Fruit fly (Drosophila melanogaster) whole organism, embryonic: Measurements from ENCODE around the gene rtv.

Source experiments
- Atf-2 ChIP-seq: fragments of 200-800 bp; sonication (Bioruptor generic); optimal IDR thresholded peaks from 2 replicates; lab custom pipeline; 2016; ENCODE audit warnings: missing biosample characterization, missing genetic modification characterization
- Atf6 ChIP-seq: fragments of 200-800 bp; sonication (Bioruptor generic); IDR thresholded peaks from 2 replicates; pipeline ENCODE4 v1.3.6; 2022; ENCODE audit warnings: missing biosample characterization, missing genetic modification characterization
- CG11247 ChIP-seq: fragments of 200-800 bp; sonication (Bioruptor generic); IDR thresholded peaks from 2 replicates; pipeline ENCODE4 v1.3.6; 2022; ENCODE audit warnings: missing biosample characterization, missing genetic modification characterization
- CG11504 ChIP-seq: fragments of 200-800 bp; sonication (Bioruptor generic); optimal IDR thresholded peaks from 3 replicates; lab custom pipeline; 2019; ENCODE audit warnings: missing biosample characterization, mild to moderate bottlenecking, missing genetic modification characterization, moderate library complexity
- CG11695 ChIP-seq: fragments of 200-800 bp; sonication (Bioruptor generic); IDR thresholded peaks from 3 replicates; pipeline ENCODE4 v1.3.6; 2022; ENCODE audit warnings: missing biosample characterization, missing genetic modification characterization
- CG12104 ChIP-seq: fragments of 200-800 bp; sonication (Bioruptor generic); optimal IDR thresholded peaks from 3 replicates; lab custom pipeline; 2016; ENCODE audit warnings: missing biosample characterization, missing genetic modification characterization
- CG14050 ChIP-seq: fragments of 200-800 bp; sonication (Bioruptor generic); IDR thresholded peaks from 3 replicates; pipeline ENCODE4 v1.3.6; 2022; ENCODE audit warnings: missing biosample characterization, missing genetic modification characterization
- CG14441 ChIP-seq: fragments of 200-800 bp; sonication (Bioruptor generic); IDR thresholded peaks from 2 replicates; pipeline ENCODE4 v1.3.6; 2022; ENCODE audit warnings: missing biosample characterization, missing genetic modification characterization
- CG14860 ChIP-seq: fragments of 200-800 bp; sonication (Bioruptor generic); IDR thresholded peaks from 3 replicates; pipeline ENCODE4 v1.3.6; 2022; ENCODE audit warnings: missing biosample characterization, missing genetic modification characterization; ENCODE audit not compliant: partially characterized antibody
- CG15269 ChIP-seq: fragments of 200-800 bp; sonication (Bioruptor generic); optimal IDR thresholded peaks from 2 replicates; lab custom pipeline; 2018; ENCODE audit warnings: missing biosample characterization, mild to moderate bottlenecking, missing genetic modification characterization, moderate library complexity
- CG17328 ChIP-seq: fragments of 200-800 bp; sonication (Bioruptor generic); IDR thresholded peaks from 2 replicates; pipeline ENCODE4 v1.3.6; 2022; ENCODE audit warnings: missing biosample characterization, missing genetic modification characterization
- CG17359 ChIP-seq: fragments of 200-800 bp; sonication (Bioruptor generic); optimal IDR thresholded peaks from 3 replicates; lab custom pipeline; 2018; ENCODE audit warnings: missing biosample characterization, mild to moderate bottlenecking, missing genetic modification characterization, moderate library complexity
- CG17361 ChIP-seq: fragments of 200-800 bp; sonication (Bioruptor generic); IDR thresholded peaks from 3 replicates; pipeline ENCODE4 v1.3.6; 2022; ENCODE audit warnings: missing biosample characterization, missing genetic modification characterization
- CG17568 ChIP-seq: fragments of 200-800 bp; sonication (Bioruptor generic); optimal IDR thresholded peaks from 2 replicates; lab custom pipeline; 2018; ENCODE audit warnings: missing biosample characterization, mild to moderate bottlenecking, missing genetic modification characterization, moderate library complexity
- CG1832 ChIP-seq: fragments of 200-800 bp; sonication (Bioruptor generic); optimal IDR thresholded peaks from 2 replicates; lab custom pipeline; 2017; ENCODE audit warnings: missing biosample characterization, mild to moderate bottlenecking, missing genetic modification characterization, inconsistent platforms
- CG18619 ChIP-seq: fragments of 200-800 bp; sonication (Bioruptor generic); optimal IDR thresholded peaks from 3 replicates; lab custom pipeline; 2017; ENCODE audit warnings: missing biosample characterization, mild to moderate bottlenecking, missing genetic modification characterization
- CG2202 ChIP-seq: fragments of 200-800 bp; sonication (Bioruptor generic); optimal IDR thresholded peaks from 2 replicates; lab custom pipeline; 2018; ENCODE audit warnings: missing biosample characterization, mild to moderate bottlenecking, missing genetic modification characterization
- CG31224 ChIP-seq: fragments of 200-800 bp; sonication (Bioruptor generic); IDR thresholded peaks from 2 replicates; pipeline ENCODE4 v1.3.6; 2022; ENCODE audit warnings: missing biosample characterization, missing genetic modification characterization
- CG32532 ChIP-seq: fragments of 200-800 bp; sonication (Bioruptor generic); IDR thresholded peaks from 2 replicates; pipeline ENCODE4 v1.3.6; 2022; ENCODE audit warnings: missing biosample characterization, missing genetic modification characterization
- CG5245 ChIP-seq: fragments of 200-800 bp; sonication (Bioruptor generic); optimal IDR thresholded peaks from 3 replicates; lab custom pipeline; 2016; ENCODE audit warnings: missing biosample characterization, missing genetic modification characterization
- CG6272 ChIP-seq: fragments of 200-800 bp; sonication (Bioruptor generic); IDR thresholded peaks from 2 replicates; pipeline ENCODE4 v1.3.6; 2022; ENCODE audit warnings: missing biosample characterization, missing genetic modification characterization
- CG6689 ChIP-seq: fragments of 200-800 bp; sonication (Bioruptor generic); IDR thresholded peaks from 2 replicates; pipeline ENCODE4 v1.3.6; 2022; ENCODE audit warnings: missing biosample characterization, missing genetic modification characterization
- CG6791 ChIP-seq: fragments of 200-800 bp; sonication (Bioruptor generic); IDR thresholded peaks from 3 replicates; pipeline ENCODE4 v1.3.6; 2022; ENCODE audit warnings: missing biosample characterization, missing genetic modification characterization; ENCODE audit not compliant: partially characterized antibody
- CG9817 ChIP-seq: fragments of 200-800 bp; sonication (Bioruptor generic); optimal IDR thresholded peaks from 2 replicates; lab custom pipeline; 2018; ENCODE audit warnings: missing biosample characterization, mild to moderate bottlenecking, missing genetic modification characterization, moderate library complexity
- CG9932 ChIP-seq: fragments of 200-800 bp; sonication (Bioruptor generic); IDR thresholded peaks from 2 replicates; pipeline ENCODE4 v1.3.6; 2022; ENCODE audit warnings: missing biosample characterization, missing genetic modification characterization
- HLH54F ChIP-seq: fragments of 200-800 bp; sonication (Bioruptor generic); optimal IDR thresholded peaks from 3 replicates; lab custom pipeline; 2016; ENCODE audit warnings: missing biosample characterization, missing genetic modification characterization
- NK7.1 ChIP-seq: fragments of 200-800 bp; sonication (Bioruptor generic); optimal IDR thresholded peaks from 3 replicates; lab custom pipeline; 2016; ENCODE audit warnings: missing biosample characterization, missing genetic modification characterization
- Poxn ChIP-seq: fragments of 200-800 bp; sonication (Bioruptor generic); IDR thresholded peaks from 2 replicates; pipeline ENCODE4 v1.3.6; 2022; ENCODE audit warnings: missing biosample characterization, missing genetic modification characterization
- Ptx1 ChIP-seq: fragments of 200-800 bp; sonication (Bioruptor generic); IDR thresholded peaks from 2 replicates; pipeline ENCODE4 v1.3.6; 2022; ENCODE audit warnings: missing biosample characterization, missing genetic modification characterization
- Sox102F ChIP-seq: fragments of 200-800 bp; sonication (Bioruptor generic); optimal IDR thresholded peaks from 2 replicates; lab custom pipeline; 2018; ENCODE audit warnings: missing biosample characterization, mild to moderate bottlenecking, missing genetic modification characterization, moderate library complexity
- ara ChIP-seq: fragments of 200-800 bp; sonication (Bioruptor generic); IDR thresholded peaks from 2 replicates; pipeline ENCODE4 v1.3.6; 2022; ENCODE audit warnings: missing biosample characterization, missing genetic modification characterization
- bcd ChIP-seq: fragments of 200-800 bp; sonication (Bioruptor generic); optimal IDR thresholded peaks from 2 replicates; lab custom pipeline; 2017; ENCODE audit warnings: missing biosample characterization, mild to moderate bottlenecking, missing genetic modification characterization
- croc ChIP-seq: fragments of 200-800 bp; sonication (Bioruptor generic); conservative IDR thresholded peaks from 3 replicates; pipeline ENCODE4 v1.3.6; 2022; ENCODE audit warnings: missing biosample characterization, missing genetic modification characterization
- danr ChIP-seq: fragments of 200-800 bp; sonication (Bioruptor generic); IDR thresholded peaks from 2 replicates; pipeline ENCODE4 v1.3.6; 2022; ENCODE audit warnings: missing biosample characterization, missing genetic modification characterization
- gfzf ChIP-seq: fragments of 200-800 bp; sonication (Bioruptor generic); optimal IDR thresholded peaks from 2 replicates; lab custom pipeline; 2016; ENCODE audit warnings: missing biosample characterization, mild to moderate bottlenecking, missing genetic modification characterization, moderate library complexity
- her ChIP-seq: fragments of 200-800 bp; sonication (Bioruptor generic); optimal IDR thresholded peaks from 2 replicates; lab custom pipeline; 2016; ENCODE audit warnings: missing biosample characterization, missing genetic modification characterization
- insv ChIP-seq, 2 experiments: fragments of 200-800 bp; sonication (Bioruptor generic); optimal IDR thresholded peaks; 3 replicates each; lab custom pipeline; 2016 to 2018; ENCODE audit warnings: missing biosample characterization in 2 of 2, missing genetic modification characterization in 2 of 2
- lbe ChIP-seq: fragments of 200-800 bp; sonication (Bioruptor generic); optimal IDR thresholded peaks from 2 replicates; lab custom pipeline; 2016; ENCODE audit warnings: missing biosample characterization, mild to moderate bottlenecking, missing genetic modification characterization
- lov ChIP-seq, 2 experiments: fragments of 200-800 bp in 1 of 2; fragments of >200 bp in 1 of 2; sonication (Bioruptor generic) in 1 of 2; IDR thresholded peaks in 1 of 2; optimal IDR thresholded peaks in 1 of 2; 2 replicates in 1 of 2; 3 replicates in 1 of 2; pipeline versions ENCODE4 v1.3.6 to Lab custom; 2017 to 2022; ENCODE audit warnings: missing biosample characterization in 1 of 2, missing genetic modification characterization in 1 of 2
- nau ChIP-seq: fragments of 200-800 bp; sonication (Bioruptor generic); optimal IDR thresholded peaks from 3 replicates; lab custom pipeline; 2017; ENCODE audit warnings: missing biosample characterization, mild to moderate bottlenecking, missing genetic modification characterization, missing genetic modification reagents
- oc ChIP-seq: fragments of 200-800 bp; sonication (Bioruptor generic); optimal IDR thresholded peaks from 2 replicates; lab custom pipeline; 2018; ENCODE audit warnings: missing biosample characterization, mild to moderate bottlenecking, missing genetic modification characterization, moderate library complexity
- odd ChIP-seq: fragments of 200-800 bp; sonication (Bioruptor generic); optimal IDR thresholded peaks from 2 replicates; lab custom pipeline; 2017; ENCODE audit warnings: missing biosample characterization, mild to moderate bottlenecking, missing genetic modification characterization
- otp ChIP-seq: fragments of 200-800 bp; sonication (Bioruptor generic); IDR thresholded peaks from 3 replicates; pipeline ENCODE4, ENCODE4 v1.3.6; 2022; ENCODE audit warnings: missing biosample characterization, missing genetic modification characterization
- pho ChIP-seq: fragments of 200-800 bp; sonication (Bioruptor generic); optimal IDR thresholded peaks from 2 replicates; lab custom pipeline; 2016; ENCODE audit warnings: missing biosample characterization, missing genetic modification characterization
- phol ChIP-seq: fragments of 200-800 bp; sonication (Bioruptor generic); optimal IDR thresholded peaks from 3 replicates; lab custom pipeline; 2018; ENCODE audit warnings: missing biosample characterization, mild to moderate bottlenecking, missing genetic modification characterization, moderate library complexity
- pros ChIP-seq: fragments of 200-800 bp; sonication (Bioruptor generic); optimal IDR thresholded peaks from 3 replicates; lab custom pipeline; 2019; ENCODE audit warnings: missing biosample characterization, mild to moderate bottlenecking, missing genetic modification characterization, moderate library complexity
- schlank ChIP-seq: fragments of 200-800 bp; sonication (Bioruptor generic); optimal IDR thresholded peaks from 2 replicates; lab custom pipeline; 2018; ENCODE audit warnings: missing biosample characterization, mild to moderate bottlenecking, missing genetic modification characterization
- sd ChIP-seq: fragments of 200-800 bp; sonication (Bioruptor generic); optimal IDR thresholded peaks from 3 replicates; lab custom pipeline; 2018; ENCODE audit warnings: missing biosample characterization, mild to moderate bottlenecking, missing genetic modification characterization, moderate library complexity
- tx ChIP-seq: fragments of 200-800 bp; sonication (Bioruptor generic); optimal IDR thresholded peaks from 2 replicates; lab custom pipeline; 2016; ENCODE audit warnings: missing biosample characterization, missing genetic modification characterization

rtv gene

dm6 chrX:11108148-11108844, 45.5 kb downstream of the rtv start, which contains the start of gene Hsp60A (continued):
- TF ChIP-seq lbe (GFP tag; lab: Kevin White, UChicago) (peak; percentile 21), CG9932 (GFP tag; lab: Robert Waterston, UW) (peak; percentile 69), danr (GFP tag; lab: Robert Waterston, UW) (no peak), her (GFP tag; lab: Kevin White, UChicago) (no peak), CG14441 (GFP tag; lab: Robert Waterston, UW) (peak; percentile 38; the same call in 1 of the 2 replicates), CG5245 (GFP tag; lab: Kevin White, UChicago) (no peak), bcd (peak; percentile 40), insv (GFP tag; optimal IDR thresholded peaks at IDR 0.05; lab: Kevin White, UChicago) (no peak), CG6791 (GFP tag; lab: Robert Waterston, UW) (peak; percentile 78), otp (GFP tag; lab: Robert Waterston, UW) (0 out of 3 replicates have a peak, but pooled peaks have one; percentile 13), CG14860 (peak; percentile 77), phol (tag; lab: Kevin White, UChicago) (peak; percentile 66), oc (tag; lab: Kevin White, UChicago) (no peak), sd (tag; lab: Kevin White, UChicago) (no peak), pros (GFP tag; lab: Kevin White, UChicago) (no peak), odd (GFP tag; lab: Kevin White, UChicago) (no peak), schlank (tag; lab: Kevin White, UChicago) (no peak), CG17359 (tag; lab: Kevin White, UChicago) (peak; percentile 56), CG11695 (GFP tag; lab: Robert Waterston, UW) (no peak), pho (GFP tag; lab: Kevin White, UChicago) (no peak), Ptx1 (peak; percentile 58), CG32532 (GFP tag; lab: Robert Waterston, UW) (peak; percentile 39; the same call in 1 of the 2 replicates), CG1832 (GFP tag; lab: Kevin White, UChicago) (no peak), nau (GFP tag; lab: Kevin White, UChicago) (no peak), CG14050 (no peak), CG11247 (0 out of 2 replicates have a peak, but pooled peaks have one; percentile 14), Sox102F (GFP tag; lab: Kevin White, UChicago) (peak; percentile 49), CG31224 (GFP tag; lab: Robert Waterston, UW) (no peak; the same call in 1 of the 2 replicates), Atf-2 (GFP tag; lab: Kevin White, UChicago) (no peak), tx (GFP tag; lab: Kevin White, UChicago) (no peak), CG17361 (peak; percentile 60; the same call in 2 of the 3 replicates), CG15269 (peak; percentile 59), CG17568 (GFP tag; lab: Kevin White, UChicago) (no peak), ara (GFP tag; lab: Robert Waterston, UW) (0 out of 2 replicates have a peak, but pooled peaks have one; percentile 16), Atf6 (peak; percentile 43), CG11504 (tag; lab: Kevin White, UChicago) (peak; percentile 62), NK7.1 (no peak), CG18619 (peak; percentile 17), HLH54F (GFP tag; lab: Kevin White, UChicago) (peak; percentile 30), CG17328 (GFP tag; lab: Robert Waterston, UW) (no peak), CG2202 (tag; lab: Kevin White, UChicago) (no peak), CG12104 (GFP tag; lab: Kevin White, UChicago) (peak; percentile 26), croc (GFP tag; lab: Robert Waterston, UW) (peak; percentile 32; the same call in 1 of the 3 replicates), gfzf (GFP tag; lab: Kevin White, UChicago) (peak; percentile 66), Poxn (GFP tag; lab: Robert Waterston, UW) (no peak), CG9817 (peak; percentile 56), lov (optimal IDR thresholded peaks at IDR 0.05; lab: Kevin White, UChicago) (no peak), lov (GFP tag; IDR thresholded peaks at IDR 0.05; lab: Robert Waterston, UW) (no peak), CG6272 (GFP tag; lab: Robert Waterston, UW) (no peak), CG6689 (GFP tag; lab: Robert Waterston, UW) (peak; percentile 26; the same call in 1 of the 2 replicates)
